Worm (Caenorhabditis elegans) whole organism, early embryonic: ENCODE data around the gene glct-6.

ENCODE experiments used
- aly-1 ChIP-seq: sonication (generic microtip); optimal IDR thresholded peaks from 2 replicates; lab custom pipeline; 2016; ENCODE audit warnings: missing genetic modification characterization, missing compliant biosample characterization
- ama-1 ChIP-seq: fragments of 150-350 bp; optimal IDR thresholded peaks from 2 replicates; lab custom pipeline; 2014
- ets-7 ChIP-seq: sonication (generic microtip); optimal IDR thresholded peaks from 2 replicates; lab custom pipeline; 2016; ENCODE audit warnings: missing genotype, missing genetic modification characterization, missing compliant biosample characterization
- flt-1 ChIP-seq: fragments of 200-800 bp; sonication (Bioruptor generic); IDR thresholded peaks from 2 replicates; pipeline ENCODE4 v1.3.6; 2022; ENCODE audit warnings: missing genetic modification characterization, missing compliant biosample characterization
- tra-4 ChIP-seq: sonication (generic microtip); optimal IDR thresholded peaks from 2 replicates; lab custom pipeline; 2017; ENCODE audit warnings: missing genetic modification characterization, missing compliant biosample characterization

DNA sequence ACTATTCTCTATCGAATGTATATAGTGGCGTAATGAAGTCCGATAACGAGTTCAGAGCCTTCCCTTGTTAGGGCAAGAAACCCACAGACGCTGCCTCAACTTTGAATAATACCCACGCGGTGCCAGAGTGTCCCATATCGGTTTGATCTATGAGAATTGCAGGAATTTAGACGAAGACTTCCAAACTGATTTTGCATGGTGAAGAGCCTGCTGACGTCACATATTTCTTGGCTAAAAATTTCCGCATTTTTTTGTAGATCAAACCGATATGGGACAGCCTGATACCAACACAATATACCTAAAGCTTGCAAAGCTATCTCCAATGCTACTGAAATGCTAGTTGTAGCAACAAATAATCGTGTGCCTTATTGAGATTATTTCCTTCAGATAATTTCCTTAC, 42.1 kb upstream of the glct-6 start:
- TF ChIP-seq tra-4 (tag; lab: Kevin White, UChicago): no peak
- no peak for TF ChIP-seq aly-1
- no peak for TF ChIP-seq flt-1 (GFP tag; lab: Robert Waterston, UW)
- TF ChIP-seq ets-7 (tag; lab: Kevin White, UChicago): no peak
- no peak for TF ChIP-seq ama-1
